Worm (Caenorhabditis elegans) whole organism, midembryonic: ENCODE data around the gene srab-9.

Experiments used
- T22C8.4 ChIP-seq: fragments of 200-800 bp; sonication (Bioruptor generic); IDR thresholded peaks from 2 replicates; pipeline ENCODE4 v1.3.6; 2022; ENCODE audit warnings: missing genetic modification characterization, missing compliant biosample characterization
- cog-1 ChIP-seq: sonication (generic microtip); optimal IDR thresholded peaks from 2 replicates; lab custom pipeline; 2016; ENCODE audit warnings: missing genetic modification characterization, missing compliant biosample characterization
- flt-1 ChIP-seq: fragments of 200-800 bp; sonication (Bioruptor generic); IDR thresholded peaks from 2 replicates; pipeline ENCODE4 v1.3.6; 2022; ENCODE audit warnings: missing genetic modification characterization, missing compliant biosample characterization
- klf-2 ChIP-seq: fragments of 200-800 bp; sonication (Bioruptor generic); conservative IDR thresholded peaks from 2 replicates; pipeline ENCODE4 v1.3.6; 2022; ENCODE audit warnings: missing genetic modification reagents, missing genetic modification characterization, missing compliant biosample characterization
- med-1 ChIP-seq: sonication (generic microtip); optimal IDR thresholded peaks from 2 replicates; lab custom pipeline; 2017; ENCODE audit warnings: missing genetic modification characterization, mild to moderate bottlenecking, missing compliant biosample characterization, antibody characterized with exemption, missing genetic modification reagents; ENCODE audit not compliant: insufficient read depth
- ref-1 ChIP-seq: fragments of 200-800 bp; sonication (Bioruptor generic); conservative IDR thresholded peaks from 2 replicates; pipeline ENCODE4 v1.3.6; 2022; ENCODE audit warnings: missing genetic modification reagents, missing genetic modification characterization, missing compliant biosample characterization
- tab-1 ChIP-seq: fragments of 200-800 bp; sonication (Bioruptor generic); IDR thresholded peaks from 2 replicates; pipeline ENCODE4 v1.3.6; 2022; ENCODE audit warnings: missing genetic modification characterization, missing compliant biosample characterization
- ztf-23 ChIP-seq: fragments of 200-800 bp; sonication (Bioruptor generic); IDR thresholded peaks from 2 replicates; pipeline ENCODE4 v1.3.6; 2022; ENCODE audit warnings: missing genetic modification reagents, missing genetic modification characterization, missing compliant biosample characterization
- ztf-29 ChIP-seq: fragments of 200-800 bp; sonication (Bioruptor generic); IDR thresholded peaks from 2 replicates; pipeline ENCODE4 v1.3.6; 2022; ENCODE audit warnings: missing genetic modification reagents, missing genetic modification characterization, missing compliant biosample characterization

Gene srab-9

ce11 chrV:3100527-3100926, 40.6 kb downstream of the srab-9 start:
- TF ChIP-seq cog-1 (tag; lab: Kevin White, UChicago) (no peak), klf-2 (GFP tag; lab: Robert Waterston, UW) (no peak)

DNA sequence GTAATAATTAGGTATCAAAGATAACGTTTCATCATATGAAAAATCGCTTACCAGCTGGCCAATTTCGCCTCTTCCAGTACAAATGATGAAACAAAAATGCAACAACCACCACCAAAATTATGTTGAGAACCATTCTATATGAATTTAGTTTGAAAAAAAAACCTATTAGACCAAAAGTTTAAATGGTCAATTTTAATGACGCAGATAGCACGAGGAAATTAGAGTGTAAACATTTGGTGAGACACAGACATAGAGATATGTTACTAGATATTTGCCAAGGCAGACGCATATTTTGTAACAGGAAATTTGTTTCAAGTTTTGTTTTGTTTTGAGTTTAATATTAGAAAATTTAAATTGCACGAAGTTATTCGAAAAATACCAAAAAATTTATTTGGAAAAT, 46.7 kb downstream of the srab-9 start, which contains the start of gene cyp-33C9:
Gene cyp-33C9, minus strand, starts transcription at position 211 of the 400 bp plus-strand sequence.
- TF ChIP-seq cog-1 (tag; lab: Kevin White, UChicago) (no peak), ztf-23 (GFP tag; lab: Robert Waterston, UW) (no peak), ztf-29 (no peak), flt-1 (GFP tag; lab: Robert Waterston, UW) (no peak), klf-2 (GFP tag; lab: Robert Waterston, UW) (no peak), tab-1 (GFP tag; lab: Robert Waterston, UW) (no peak), med-1 (GFP tag; lab: Kevin White, UChicago) (no peak), T22C8.4 (GFP tag; lab: Robert Waterston, UW) (no peak), ref-1 (no peak)
